Fruit fly (Drosophila melanogaster) whole organism, embryonic: ENCODE results near the gene CG43845.

Experiments
- Atf6 ChIP-seq: fragments of 200-800 bp; sonication (Bioruptor generic); IDR thresholded peaks from 2 replicates; pipeline ENCODE4 v1.3.6; 2022; ENCODE audit warnings: missing biosample characterization, missing genetic modification characterization
- Bgb ChIP-seq: fragments of 200-800 bp; sonication (Bioruptor generic); IDR thresholded peaks from 2 replicates; pipeline ENCODE4 v1.3.6; 2022; ENCODE audit warnings: missing biosample characterization, missing genetic modification characterization; ENCODE audit not compliant: partially characterized antibody
- CG10147 ChIP-seq: fragments of 200-800 bp; sonication (Bioruptor generic); optimal IDR thresholded peaks from 2 replicates; lab custom pipeline; 2019; ENCODE audit warnings: missing biosample characterization, mild to moderate bottlenecking, missing genetic modification characterization, moderate library complexity
- CG11696 ChIP-seq: fragments of 200-800 bp; sonication (Bioruptor generic); IDR thresholded peaks from 2 replicates; pipeline ENCODE4 v1.3.6; 2022; ENCODE audit warnings: missing biosample characterization, missing genetic modification characterization
- CG14050 ChIP-seq: fragments of 200-800 bp; sonication (Bioruptor generic); IDR thresholded peaks from 3 replicates; pipeline ENCODE4 v1.3.6; 2022; ENCODE audit warnings: missing biosample characterization, missing genetic modification characterization
- CG15011 ChIP-seq: fragments of 200-800 bp; sonication (Bioruptor generic); optimal IDR thresholded peaks from 3 replicates; lab custom pipeline; 2018; ENCODE audit warnings: missing biosample characterization, mild to moderate bottlenecking, missing genetic modification characterization
- CG1647 ChIP-seq: fragments of 200-800 bp; sonication (Bioruptor generic); optimal IDR thresholded peaks from 3 replicates; lab custom pipeline; 2016; ENCODE audit warnings: missing biosample characterization, missing genetic modification characterization
- CG16863 ChIP-seq: fragments of 200-800 bp; sonication (Bioruptor generic); optimal IDR thresholded peaks from 3 replicates; lab custom pipeline; 2016; ENCODE audit warnings: missing biosample characterization, missing genetic modification characterization
- CG18011 ChIP-seq: fragments of 200-800 bp; sonication (Bioruptor generic); optimal IDR thresholded peaks from 2 replicates; lab custom pipeline; 2017; ENCODE audit warnings: missing biosample characterization, missing genetic modification characterization, mild to moderate bottlenecking, moderate library complexity, missing genotype
- CG18599 ChIP-seq: fragments of 200-800 bp; sonication (Bioruptor generic); optimal IDR thresholded peaks from 3 replicates; lab custom pipeline; 2017; ENCODE audit warnings: missing biosample characterization, missing genetic modification characterization, mild to moderate bottlenecking, moderate library complexity, missing genetic modification reagents
- CG2120 ChIP-seq: fragments of 200-800 bp; sonication (Bioruptor generic); optimal IDR thresholded peaks from 3 replicates; lab custom pipeline; 2016; ENCODE audit warnings: missing biosample characterization, missing genetic modification characterization
- CG30020 ChIP-seq: fragments of 200-800 bp; optimal IDR thresholded peaks from 2 replicates; lab custom pipeline; 2019; ENCODE audit warnings: missing biosample characterization, mild to moderate bottlenecking, missing genetic modification characterization, moderate library complexity
- CG31365 ChIP-seq: fragments of 200-800 bp; sonication (Bioruptor generic); optimal IDR thresholded peaks from 2 replicates; lab custom pipeline; 2018; ENCODE audit warnings: missing biosample characterization, mild to moderate bottlenecking, missing genetic modification characterization
- CG3163 ChIP-seq: fragments of 200-800 bp; sonication (Bioruptor generic); optimal IDR thresholded peaks from 3 replicates; lab custom pipeline; 2016; ENCODE audit warnings: missing biosample characterization, missing genetic modification characterization
- CG34422 ChIP-seq: fragments of 200-800 bp; sonication (Bioruptor generic); IDR thresholded peaks from 3 replicates; pipeline ENCODE4 v1.3.6; 2022; ENCODE audit warnings: missing biosample characterization, missing genetic modification characterization
- CG4360 ChIP-seq: fragments of 200-800 bp; sonication (Bioruptor generic); IDR thresholded peaks from 2 replicates; pipeline ENCODE4 v1.3.6; 2022; ENCODE audit warnings: missing biosample characterization, missing genetic modification characterization
- CG43689 ChIP-seq: fragments of 200-800 bp; sonication (Bioruptor generic); IDR thresholded peaks from 2 replicates; pipeline ENCODE4 v1.3.6; 2022; ENCODE audit warnings: missing biosample characterization, missing genetic modification characterization
- CG7271 ChIP-seq: fragments of 200-800 bp; sonication (Bioruptor generic); optimal IDR thresholded peaks from 2 replicates; lab custom pipeline; 2018; ENCODE audit warnings: missing biosample characterization, mild to moderate bottlenecking, missing genetic modification characterization, moderate library complexity
- CG7372 ChIP-seq: fragments of 200-800 bp; sonication (Bioruptor generic); IDR thresholded peaks from 2 replicates; pipeline ENCODE4 v1.3.6; 2022; ENCODE audit warnings: missing biosample characterization, missing genetic modification characterization
- CG8281 ChIP-seq: fragments of 200-800 bp; sonication (Bioruptor generic); optimal IDR thresholded peaks from 2 replicates; lab custom pipeline; 2018; ENCODE audit warnings: missing biosample characterization, mild to moderate bottlenecking, missing genetic modification characterization, moderate library complexity
- CG9797 ChIP-seq: fragments of 200-800 bp; sonication (Bioruptor generic); optimal IDR thresholded peaks from 3 replicates; lab custom pipeline; 2018; ENCODE audit warnings: missing biosample characterization, mild to moderate bottlenecking, missing genetic modification characterization
- Camta ChIP-seq: fragments of 200-800 bp; sonication (Bioruptor generic); optimal IDR thresholded peaks from 2 replicates; lab custom pipeline; 2016; ENCODE audit warnings: missing biosample characterization, missing genetic modification characterization
- CkIIα-i1 ChIP-seq: fragments of 200-800 bp; sonication (Bioruptor generic); IDR thresholded peaks from 2 replicates; pipeline ENCODE4 v1.3.6; 2022; ENCODE audit warnings: missing biosample characterization, missing genetic modification characterization
- Dad ChIP-seq: fragments of 200-800 bp; sonication (Bioruptor generic); optimal IDR thresholded peaks from 3 replicates; lab custom pipeline; 2016; ENCODE audit warnings: missing biosample characterization, missing genetic modification characterization
- Dek ChIP-seq: fragments of 200-800 bp; sonication (Bioruptor generic); optimal IDR thresholded peaks from 3 replicates; lab custom pipeline; 2019; ENCODE audit warnings: missing biosample characterization, mild to moderate bottlenecking, missing genetic modification characterization, moderate library complexity
- Dip3 ChIP-seq: fragments of 200-800 bp; sonication (Bioruptor generic); optimal IDR thresholded peaks from 3 replicates; lab custom pipeline; 2016; ENCODE audit warnings: missing biosample characterization, missing genetic modification characterization
- ERR ChIP-seq: fragments of 200-800 bp; sonication (Bioruptor generic); optimal IDR thresholded peaks from 2 replicates; lab custom pipeline; 2016; ENCODE audit warnings: missing biosample characterization, missing genetic modification characterization
- H15 ChIP-seq: fragments of 200-800 bp; sonication (Bioruptor generic); IDR thresholded peaks from 3 replicates; pipeline ENCODE4 v1.3.6; 2022; ENCODE audit warnings: missing biosample characterization, missing genetic modification characterization
- HLHmδ ChIP-seq: fragments of 200-800 bp; sonication (Bioruptor generic); optimal IDR thresholded peaks from 2 replicates; lab custom pipeline; 2018; ENCODE audit warnings: missing biosample characterization, mild to moderate bottlenecking, missing genetic modification characterization, moderate library complexity
- HmgD ChIP-seq: fragments of 200-800 bp; sonication (Bioruptor generic); optimal IDR thresholded peaks from 3 replicates; lab custom pipeline; 2016; ENCODE audit warnings: missing biosample characterization, missing genetic modification characterization
- HmgZ ChIP-seq: fragments of 200-800 bp; sonication (Bioruptor generic); optimal IDR thresholded peaks from 2 replicates; lab custom pipeline; 2018; ENCODE audit warnings: missing biosample characterization, mild to moderate bottlenecking, missing genetic modification characterization
- Nf-YC ChIP-seq: fragments of 200-800 bp; optimal IDR thresholded peaks from 3 replicates; lab custom pipeline; 2019; ENCODE audit warnings: missing biosample characterization, mild to moderate bottlenecking, missing genetic modification characterization, moderate library complexity
- Rfx ChIP-seq: fragments of 200-800 bp; sonication (Bioruptor generic); IDR thresholded peaks from 2 replicates; pipeline ENCODE4 v1.3.6; 2022; ENCODE audit warnings: missing biosample characterization, missing genetic modification characterization
- Xrp1 ChIP-seq: fragments of 200-800 bp; sonication (Bioruptor generic); IDR thresholded peaks from 2 replicates; pipeline ENCODE4 v1.3.6; 2022; ENCODE audit warnings: missing biosample characterization, missing genetic modification characterization
- YL-1 ChIP-seq: fragments of 200-800 bp; sonication (Bioruptor generic); optimal IDR thresholded peaks from 3 replicates; lab custom pipeline; 2017; ENCODE audit warnings: missing biosample characterization, mild to moderate bottlenecking, missing genetic modification characterization
- amos ChIP-seq: fragments of 200-800 bp; sonication (Bioruptor generic); IDR thresholded peaks from 2 replicates; pipeline ENCODE4 v1.3.6; 2022; ENCODE audit warnings: missing biosample characterization, missing genetic modification characterization; ENCODE audit not compliant: partially characterized antibody
- ash1 ChIP-seq: fragments of 200-800 bp; sonication (Bioruptor generic); optimal IDR thresholded peaks from 2 replicates; lab custom pipeline; 2018; ENCODE audit warnings: missing biosample characterization, mild to moderate bottlenecking, missing genetic modification characterization
- cad ChIP-seq: fragments of >200 bp; optimal IDR thresholded peaks from 2 replicates; lab custom pipeline; 2017; ENCODE audit warnings: missing biosample characterization, missing genetic modification characterization
- chn ChIP-seq: fragments of 200-800 bp; sonication (Bioruptor generic); optimal IDR thresholded peaks from 2 replicates; lab custom pipeline; 2016; ENCODE audit warnings: missing biosample characterization, missing genetic modification characterization
- disco-r ChIP-seq: fragments of 200-800 bp; sonication (Bioruptor generic); optimal IDR thresholded peaks from 2 replicates; lab custom pipeline; 2016; ENCODE audit warnings: missing biosample characterization, missing genetic modification characterization
- en ChIP-seq: fragments of 200-800 bp; sonication (Bioruptor generic); optimal IDR thresholded peaks from 2 replicates; lab custom pipeline; 2016; ENCODE audit warnings: missing biosample characterization, missing genetic modification characterization
- gro ChIP-seq: fragments of 200-800 bp; sonication (Bioruptor generic); optimal IDR thresholded peaks from 2 replicates; lab custom pipeline; 2016; ENCODE audit warnings: missing biosample characterization, missing genetic modification characterization
- hbn ChIP-seq: fragments of 200-800 bp; sonication (Bioruptor generic); IDR thresholded peaks from 2 replicates; pipeline ENCODE4 v1.3.6; 2022; ENCODE audit warnings: missing biosample characterization, missing genetic modification characterization; ENCODE audit not compliant: partially characterized antibody
- klu ChIP-seq: fragments of 200-800 bp; sonication (Bioruptor generic); IDR thresholded peaks from 2 replicates; pipeline ENCODE4 v1.3.6; 2022; ENCODE audit warnings: missing biosample characterization, missing genetic modification characterization
- nau ChIP-seq: fragments of 200-800 bp; sonication (Bioruptor generic); optimal IDR thresholded peaks from 3 replicates; lab custom pipeline; 2017; ENCODE audit warnings: missing biosample characterization, mild to moderate bottlenecking, missing genetic modification characterization, missing genetic modification reagents
- nerfin-2 ChIP-seq: fragments of 200-800 bp; sonication (Bioruptor generic); IDR thresholded peaks from 2 replicates; pipeline ENCODE4 v1.3.6; 2022; ENCODE audit warnings: missing biosample characterization, missing genetic modification characterization; ENCODE audit not compliant: partially characterized antibody
- oc ChIP-seq: fragments of 200-800 bp; sonication (Bioruptor generic); optimal IDR thresholded peaks from 2 replicates; lab custom pipeline; 2018; ENCODE audit warnings: missing biosample characterization, mild to moderate bottlenecking, missing genetic modification characterization, moderate library complexity
- pfk ChIP-seq: fragments of 200-800 bp; sonication (Bioruptor generic); optimal IDR thresholded peaks from 2 replicates; lab custom pipeline; 2018; ENCODE audit warnings: missing biosample characterization, mild to moderate bottlenecking, missing genetic modification characterization, moderate library complexity
- pum ChIP-seq: fragments of 200-800 bp; sonication (Bioruptor generic); optimal IDR thresholded peaks from 2 replicates; lab custom pipeline; 2016; ENCODE audit warnings: missing biosample characterization, missing genetic modification characterization
- vvl ChIP-seq: fragments of 200-800 bp; sonication (Bioruptor generic); IDR thresholded peaks from 2 replicates; pipeline ENCODE4 v1.3.6; 2022; ENCODE audit warnings: missing biosample characterization, missing genetic modification characterization
- wor ChIP-seq: fragments of 200-800 bp; sonication (Bioruptor generic); IDR thresholded peaks from 2 replicates; pipeline ENCODE4 v1.3.6; 2022; ENCODE audit warnings: missing biosample characterization, missing genetic modification characterization

The CG43845 gene

dm6 chr3R:5547464-5547943 is 24.6 kb upstream of the CG43845 start, which contains the start of gene CG2519 (continued):
- TF ChIP-seq amos (GFP tag; lab: Robert Waterston, UW): peak; percentile 98
- no peak for TF ChIP-seq pfk (GFP tag; lab: Kevin White, UChicago)
- peak; percentile 86 for TF ChIP-seq Rfx (GFP tag; lab: Robert Waterston, UW)
- peak; percentile 70 for TF ChIP-seq HmgZ (tag; lab: Kevin White, UChicago)
- TF ChIP-seq CG7372 (GFP tag; lab: Robert Waterston, UW): peak; percentile 45; the same call in 1 of the 2 replicates
- TF ChIP-seq vvl: no peak
- peak; percentile 78 for TF ChIP-seq HmgD (GFP tag; lab: Kevin White, UChicago)
- TF ChIP-seq CG9797 (GFP tag; lab: Kevin White, UChicago): peak; percentile 37
- TF ChIP-seq oc (tag; lab: Kevin White, UChicago): no peak
- peak; percentile 93 for TF ChIP-seq YL-1 (GFP tag; lab: Kevin White, UChicago)
- no peak for TF ChIP-seq CG11696 (GFP tag; lab: Robert Waterston, UW)
- TF ChIP-seq Atf6: peak; percentile 49; the same call in 1 of the 2 replicates
- no peak for TF ChIP-seq CG18599
- peak; percentile 14; the same call in 1 of the 3 replicates for TF ChIP-seq CG14050 (GFP tag; lab: Robert Waterston, UW)
- no peak for TF ChIP-seq CG7271 (tag; lab: Kevin White, UChicago)
- TF ChIP-seq wor (GFP tag; lab: Robert Waterston, UW): no peak
- TF ChIP-seq HLHmδ (GFP tag; lab: Kevin White, UChicago): no peak
- peak; percentile 7 for TF ChIP-seq CG18011 (GFP tag; lab: Kevin White, UChicago)
- TF ChIP-seq disco-r (GFP tag; lab: Kevin White, UChicago): no peak
- TF ChIP-seq H15 (GFP tag; lab: Robert Waterston, UW): peak; percentile 45; the same call in 1 of the 3 replicates
- peak; percentile 34 for TF ChIP-seq CG16863 (GFP tag; lab: Kevin White, UChicago)
- TF ChIP-seq ash1 (GFP tag; lab: Kevin White, UChicago): no peak
- TF ChIP-seq CG10147 (GFP tag; lab: Kevin White, UChicago): no peak
- TF ChIP-seq hbn (GFP tag; lab: Robert Waterston, UW): peak; percentile 80
- no peak for TF ChIP-seq Nf-YC (tag; lab: Kevin White, UChicago)
- peak; percentile 57 for TF ChIP-seq ERR (GFP tag; lab: Kevin White, UChicago)
- TF ChIP-seq Dip3 (GFP tag; lab: Kevin White, UChicago): peak; percentile 52
- peak; percentile 41 for TF ChIP-seq CG3163 (GFP tag; lab: Kevin White, UChicago)
- TF ChIP-seq CG34422 (GFP tag; lab: Robert Waterston, UW): peak; percentile 87
- peak; percentile 8 for TF ChIP-seq CG8281 (tag; lab: Kevin White, UChicago)
- peak; percentile 96 for TF ChIP-seq Bgb (GFP tag; lab: Robert Waterston, UW)
- peak; percentile 62 for TF ChIP-seq chn (GFP tag; lab: Kevin White, UChicago)
- TF ChIP-seq CG2120: peak; percentile 81
- TF ChIP-seq Dad (GFP tag; lab: Kevin White, UChicago): peak; percentile 36
- peak; percentile 79 for TF ChIP-seq nerfin-2
- TF ChIP-seq Dek (tag; lab: Kevin White, UChicago): no peak
- peak; percentile 79 for TF ChIP-seq CG30020 (tag; lab: Kevin White, UChicago)
- no peak for TF ChIP-seq cad (GFP tag; lab: Kevin White, UChicago)
- no peak for TF ChIP-seq en (GFP tag; lab: Kevin White, UChicago)
- TF ChIP-seq CkIIα-i1 (GFP tag; lab: Robert Waterston, UW): no peak
- TF ChIP-seq CG15011: no peak
- TF ChIP-seq gro (GFP tag; lab: Kevin White, UChicago): peak; percentile 80
- no peak for TF ChIP-seq klu (GFP tag; lab: Robert Waterston, UW)
- TF ChIP-seq pum (GFP tag; lab: Kevin White, UChicago): peak; percentile 39
- peak; percentile 67; the same call in 1 of the 2 replicates for TF ChIP-seq Xrp1
- no peak for TF ChIP-seq Camta (GFP tag; lab: Kevin White, UChicago)
- peak; percentile 36 for TF ChIP-seq CG1647
- no peak for TF ChIP-seq nau
- no peak for TF ChIP-seq CG31365 (tag; lab: Kevin White, UChicago)
- TF ChIP-seq CG43689: no peak
- no peak for TF ChIP-seq CG4360 (GFP tag; lab: Robert Waterston, UW)
